Worm (Caenorhabditis elegans) whole organism, late embryonic: ENCODE results near the gene srh-275.

Source experiments
- pag-3 ChIP-seq: sonication (generic microtip); optimal IDR thresholded peaks from 2 replicates; lab custom pipeline; 2016; ENCODE audit warnings: missing compliant biosample characterization, missing genetic modification characterization, borderline replicate concordance
- pqm-1 ChIP-seq: sonication (generic microtip); optimal IDR thresholded peaks from 2 replicates; lab custom pipeline; 2016; ENCODE audit warnings: missing genetic modification characterization, missing compliant biosample characterization
- rnt-1 ChIP-seq: sonication (generic microtip); optimal IDR thresholded peaks from 2 replicates; lab custom pipeline; 2016; ENCODE audit warnings: missing genetic modification characterization, missing compliant biosample characterization
- ttx-3 ChIP-seq: sonication (generic microtip); optimal IDR thresholded peaks from 2 replicates; lab custom pipeline; 2016; ENCODE audit warnings: missing genetic modification reagents, missing genetic modification characterization, missing compliant biosample characterization

DNA sequence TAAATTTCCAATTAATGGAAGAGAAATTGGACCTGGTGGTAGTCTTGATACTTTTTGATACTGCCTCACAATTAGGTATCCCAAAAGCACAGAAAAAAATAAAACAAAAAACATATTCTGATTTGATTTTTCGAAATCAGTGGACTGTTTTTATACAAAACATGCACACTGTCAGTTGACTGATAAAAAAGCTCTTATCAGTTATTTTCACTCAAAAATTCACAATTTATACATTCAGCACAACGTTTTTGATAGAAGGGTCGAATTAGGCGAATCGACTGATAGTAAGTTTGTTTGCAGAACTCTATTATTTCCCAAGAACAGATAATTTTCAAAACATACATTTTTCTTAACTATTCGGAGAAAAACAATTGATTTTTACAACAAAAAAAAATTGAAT is 11.3 kb downstream of the srh-275 start, which contains the start of gene cyp-35A2:
- TF ChIP-seq pqm-1 (tag; lab: Kevin White, UChicago) (no peak), pag-3 (tag; lab: Kevin White, UChicago) (no peak), ttx-3 (tag; lab: Kevin White, UChicago) (no peak), rnt-1 (tag; lab: Kevin White, UChicago) (no peak)
